Fruit fly (Drosophila melanogaster) whole organism, embryonic: ENCODE data around the gene lili.

Experiments used
- B-H1 ChIP-seq: fragments of 200-800 bp; sonication (Bioruptor generic); IDR thresholded peaks from 3 replicates; pipeline ENCODE4 v1.3.6; 2022; ENCODE audit warnings: missing biosample characterization, missing genetic modification characterization
- CG30403 ChIP-seq: fragments of 200-800 bp; sonication (Bioruptor generic); optimal IDR thresholded peaks from 3 replicates; lab custom pipeline; 2016; ENCODE audit warnings: missing biosample characterization, missing genetic modification characterization
- CG6175 ChIP-seq: fragments of 200-800 bp; sonication (Bioruptor generic); IDR thresholded peaks from 3 replicates; pipeline ENCODE4 v1.3.6; 2022; ENCODE audit warnings: missing biosample characterization, missing genetic modification characterization
- CG9876 ChIP-seq: fragments of 200-800 bp; sonication (Bioruptor generic); optimal IDR thresholded peaks from 2 replicates; lab custom pipeline; 2016; ENCODE audit warnings: missing biosample characterization, missing genetic modification characterization
- Doc3 ChIP-seq: fragments of 200-800 bp; sonication (Bioruptor generic); IDR thresholded peaks from 3 replicates; pipeline ENCODE4 v1.3.6; 2022; ENCODE audit warnings: missing biosample characterization, missing genetic modification characterization; ENCODE audit not compliant: partially characterized antibody
- E2f1 ChIP-seq: fragments of 200-800 bp; sonication (Bioruptor generic); IDR thresholded peaks from 2 replicates; pipeline ENCODE4 v1.3.6; 2022; ENCODE audit warnings: missing biosample characterization, missing genetic modification characterization
- MESR4 ChIP-seq: fragments of 200-800 bp; sonication (Bioruptor generic); optimal IDR thresholded peaks from 2 replicates; lab custom pipeline; 2018; ENCODE audit warnings: missing biosample characterization, mild to moderate bottlenecking, missing genetic modification characterization, moderate library complexity
- ato ChIP-seq: fragments of 200-800 bp; sonication (Bioruptor generic); IDR thresholded peaks from 2 replicates; pipeline ENCODE4 v1.3.6; 2022; ENCODE audit warnings: missing biosample characterization, missing genetic modification characterization; ENCODE audit not compliant: partially characterized antibody
- hkb ChIP-seq, 2 experiments: fragments of 200-800 bp in 1 of 2; fragments of >200 bp in 1 of 2; sonication (Bioruptor generic) in 1 of 2; IDR thresholded peaks in 1 of 2; optimal IDR thresholded peaks in 1 of 2; 2 replicates each; pipeline versions ENCODE4 v1.3.6 to Lab custom; 2017 to 2022; ENCODE audit warnings: missing biosample characterization in 1 of 2, missing genetic modification characterization in 1 of 2

dm6 chr3R:24850420-24850819 is 36.6 kb upstream of the lili start, which contains the start of gene CG7006:
- no peak for TF ChIP-seq hkb (optimal IDR thresholded peaks at IDR 0.05; lab: Kevin White, UChicago)
- peak; percentile 43; the same call in 1 of the 2 replicates for TF ChIP-seq hkb (GFP tag; IDR thresholded peaks at IDR 0.05; lab: Robert Waterston, UW)
- TF ChIP-seq CG9876 (GFP tag; lab: Kevin White, UChicago), result peak; percentile 70
- TF ChIP-seq MESR4 (GFP tag; lab: Kevin White, UChicago), result peak; percentile 72
- peak; percentile 75 for TF ChIP-seq ato (GFP tag; lab: Robert Waterston, UW)
- TF ChIP-seq B-H1 (GFP tag; lab: Robert Waterston, UW), result no peak
- peak; percentile 44; the same call in 1 of the 3 replicates for TF ChIP-seq CG6175 (GFP tag; lab: Robert Waterston, UW)
- peak; percentile 80 for TF ChIP-seq CG30403 (GFP tag; lab: Kevin White, UChicago)
- peak; percentile 47; the same call in 1 of the 3 replicates for TF ChIP-seq Doc3 (GFP tag; lab: Robert Waterston, UW)
- 0 out of 2 replicates have a peak, but pooled peaks have one; percentile 42 for TF ChIP-seq E2f1 (GFP tag; lab: Robert Waterston, UW)
